Fruit fly (Drosophila melanogaster) Kc167 (cell line): ENCODE data around the gene CG14130.

Experiments
- Myc ChIP-seq: fragments of >200 bp; optimal IDR thresholded peaks from 2 replicates; lab custom pipeline; 2017; ENCODE audit warnings: missing external identifiers
- h ChIP-seq: fragments of >200 bp; optimal IDR thresholded peaks from 3 replicates; lab custom pipeline; 2018; ENCODE audit warnings: missing external identifiers
- insv ChIP-seq: fragments of >200 bp; optimal IDR thresholded peaks from 3 replicates; lab custom pipeline; 2018; ENCODE audit warnings: missing external identifiers
- psq ChIP-seq: fragments of >200 bp; optimal IDR thresholded peaks from 2 replicates; lab custom pipeline; 2017; ENCODE audit warnings: missing external identifiers
- ttk ChIP-seq: sonication (Bioruptor generic); optimal IDR thresholded peaks from 2 replicates; lab custom pipeline; 2017; ENCODE audit warnings: missing external identifiers

- TF ChIP-seq psq (lab: Kevin White, UChicago): no peak
- TF ChIP-seq Myc (lab: Kevin White, UChicago): no peak
- TF ChIP-seq insv (lab: Kevin White, UChicago): no peak
- no peak for TF ChIP-seq h (lab: Kevin White, UChicago)
- TF ChIP-seq ttk: no peak
These were observed 48.3 kb downstream of the CG14130 start for dm6 chr3L:11863587-11863986.
